Fruit fly (Drosophila melanogaster) whole organism, embryonic: ENCODE results near the gene Eip75B.

Source experiments
- Atf-2 ChIP-seq: fragments of 200-800 bp; sonication (Bioruptor generic); optimal IDR thresholded peaks from 2 replicates; lab custom pipeline; 2016; ENCODE audit warnings: missing biosample characterization, missing genetic modification characterization
- BEAF-32 ChIP-seq: fragments of 200-800 bp; sonication (Bioruptor generic); optimal IDR thresholded peaks from 3 replicates; lab custom pipeline; 2017; ENCODE audit warnings: missing biosample characterization, missing genetic modification characterization, mild to moderate bottlenecking, moderate library complexity, missing genetic modification reagents
- CG10267 ChIP-seq: fragments of 200-800 bp; sonication (Bioruptor generic); optimal IDR thresholded peaks from 2 replicates; lab custom pipeline; 2018; ENCODE audit warnings: missing biosample characterization, mild to moderate bottlenecking, missing genetic modification characterization, moderate library complexity
- CG10366 ChIP-seq: fragments of 200-800 bp; sonication (Bioruptor generic); IDR thresholded peaks from 2 replicates; pipeline ENCODE4 v1.3.6; 2022; ENCODE audit warnings: missing biosample characterization, missing genetic modification characterization
- CG10959 ChIP-seq: fragments of 200-800 bp; sonication (Bioruptor generic); IDR thresholded peaks from 2 replicates; pipeline ENCODE4 v1.3.6; 2022; ENCODE audit warnings: missing biosample characterization, missing genetic modification characterization
- CG11398 ChIP-seq: fragments of 200-800 bp; sonication (Bioruptor generic); optimal IDR thresholded peaks from 2 replicates; lab custom pipeline; 2016; ENCODE audit warnings: missing biosample characterization, missing genetic modification characterization
- CG11504 ChIP-seq: fragments of 200-800 bp; sonication (Bioruptor generic); optimal IDR thresholded peaks from 3 replicates; lab custom pipeline; 2019; ENCODE audit warnings: missing biosample characterization, mild to moderate bottlenecking, missing genetic modification characterization, moderate library complexity
- CG11560 ChIP-seq: fragments of 200-800 bp; sonication (Bioruptor generic); IDR thresholded peaks from 3 replicates; pipeline ENCODE4 v1.3.6; 2022; ENCODE audit warnings: missing biosample characterization, missing genetic modification characterization
- CG12299 ChIP-seq: fragments of 200-800 bp; sonication (Bioruptor generic); optimal IDR thresholded peaks from 2 replicates; lab custom pipeline; 2018; ENCODE audit warnings: missing biosample characterization, mild to moderate bottlenecking, missing genetic modification characterization
- CG14014 ChIP-seq: fragments of 200-800 bp; sonication (Bioruptor generic); IDR thresholded peaks from 2 replicates; pipeline ENCODE4 v1.3.6; 2022; ENCODE audit warnings: missing biosample characterization, missing genetic modification characterization
- CG31224 ChIP-seq: fragments of 200-800 bp; sonication (Bioruptor generic); IDR thresholded peaks from 2 replicates; pipeline ENCODE4 v1.3.6; 2022; ENCODE audit warnings: missing biosample characterization, missing genetic modification characterization
- CG34224 ChIP-seq: fragments of 200-800 bp; sonication (Bioruptor generic); IDR thresholded peaks from 3 replicates; pipeline ENCODE4 v1.3.6; 2022; ENCODE audit warnings: missing biosample characterization, missing genetic modification characterization; ENCODE audit not compliant: partially characterized antibody
- CG3847 ChIP-seq: fragments of 200-800 bp; sonication (Bioruptor generic); IDR thresholded peaks from 2 replicates; pipeline ENCODE4 v1.3.6; 2022; ENCODE audit warnings: missing biosample characterization, missing genetic modification characterization
- CG4730 ChIP-seq: fragments of 200-800 bp; sonication (Bioruptor generic); IDR thresholded peaks from 2 replicates; pipeline ENCODE4 v1.3.6; 2022; ENCODE audit warnings: missing biosample characterization, missing genetic modification characterization
- CG7357 ChIP-seq: fragments of 200-800 bp; sonication (Bioruptor generic); IDR thresholded peaks from 3 replicates; pipeline ENCODE4 v1.3.6; 2022; ENCODE audit warnings: missing biosample characterization, missing genetic modification characterization
- CG9437 ChIP-seq: fragments of 200-800 bp; sonication (Bioruptor generic); optimal IDR thresholded peaks from 2 replicates; lab custom pipeline; 2018; ENCODE audit warnings: missing biosample characterization, mild to moderate bottlenecking, missing genetic modification characterization
- D ChIP-seq, 2 experiments: fragments of 200-800 bp in 1 of 2; fragments of >200 bp in 1 of 2; sonication (Bioruptor generic) in 1 of 2; optimal IDR thresholded peaks; 2 replicates in 1 of 2; 3 replicates in 1 of 2; lab custom pipeline; 2017; ENCODE audit warnings: mild to moderate bottlenecking in 1 of 2, missing biosample characterization in 1 of 2, missing genetic modification characterization in 1 of 2, missing genetic modification reagents in 1 of 2
- E2f2 ChIP-seq: fragments of 200-800 bp; sonication (Bioruptor generic); IDR thresholded peaks from 2 replicates; pipeline ENCODE4 v1.3.6; 2022; ENCODE audit warnings: missing biosample characterization, missing genetic modification characterization
- ERR ChIP-seq: fragments of 200-800 bp; sonication (Bioruptor generic); optimal IDR thresholded peaks from 2 replicates; lab custom pipeline; 2016; ENCODE audit warnings: missing biosample characterization, missing genetic modification characterization
- Elba2 ChIP-seq: fragments of 200-800 bp; sonication (Bioruptor generic); optimal IDR thresholded peaks from 3 replicates; lab custom pipeline; 2016; ENCODE audit warnings: missing biosample characterization, missing genetic modification characterization
- HLH3B ChIP-seq: fragments of 200-800 bp; sonication (Bioruptor generic); IDR thresholded peaks from 2 replicates; pipeline ENCODE4 v1.3.6; 2022; ENCODE audit warnings: missing biosample characterization, missing genetic modification characterization
- Hmr ChIP-seq: fragments of 200-800 bp; sonication (Bioruptor generic); optimal IDR thresholded peaks from 3 replicates; lab custom pipeline; 2017; ENCODE audit warnings: mild to moderate bottlenecking, missing biosample characterization, missing genetic modification reagents, missing genetic modification characterization
- Hmx ChIP-seq: fragments of 200-800 bp; sonication (Bioruptor generic); optimal IDR thresholded peaks from 2 replicates; lab custom pipeline; 2016; ENCODE audit warnings: missing biosample characterization, missing genetic modification characterization
- Sry-δ ChIP-seq: fragments of 200-800 bp; sonication (Bioruptor generic); optimal IDR thresholded peaks from 2 replicates; lab custom pipeline; 2016; ENCODE audit warnings: missing biosample characterization, missing genetic modification characterization
- Taf1 ChIP-seq: fragments of 200-800 bp; sonication (Bioruptor generic); IDR thresholded peaks from 2 replicates; pipeline ENCODE4 v1.3.6; 2022; ENCODE audit warnings: missing biosample characterization, missing genetic modification characterization
- Xrp1 ChIP-seq: fragments of 200-800 bp; sonication (Bioruptor generic); IDR thresholded peaks from 2 replicates; pipeline ENCODE4 v1.3.6; 2022; ENCODE audit warnings: missing biosample characterization, missing genetic modification characterization
- YL-1 ChIP-seq: fragments of 200-800 bp; sonication (Bioruptor generic); optimal IDR thresholded peaks from 3 replicates; lab custom pipeline; 2017; ENCODE audit warnings: missing biosample characterization, mild to moderate bottlenecking, missing genetic modification characterization
- ac ChIP-seq: fragments of 200-800 bp; sonication (Bioruptor generic); optimal IDR thresholded peaks from 3 replicates; lab custom pipeline; 2017; ENCODE audit warnings: missing biosample characterization, mild to moderate bottlenecking, missing genetic modification characterization
- crc ChIP-seq: fragments of 200-800 bp; sonication (Bioruptor generic); optimal IDR thresholded peaks from 2 replicates; lab custom pipeline; 2016; ENCODE audit warnings: missing biosample characterization, missing genetic modification characterization
- danr ChIP-seq: fragments of 200-800 bp; sonication (Bioruptor generic); IDR thresholded peaks from 2 replicates; pipeline ENCODE4 v1.3.6; 2022; ENCODE audit warnings: missing biosample characterization, missing genetic modification characterization
- gfzf ChIP-seq: fragments of 200-800 bp; sonication (Bioruptor generic); optimal IDR thresholded peaks from 2 replicates; lab custom pipeline; 2016; ENCODE audit warnings: missing biosample characterization, mild to moderate bottlenecking, missing genetic modification characterization, moderate library complexity
- ham ChIP-seq: fragments of 200-800 bp; sonication (Bioruptor generic); IDR thresholded peaks from 2 replicates; pipeline ENCODE4 v1.3.6; 2022; ENCODE audit warnings: missing biosample characterization, missing genetic modification characterization
- hbn ChIP-seq: fragments of 200-800 bp; sonication (Bioruptor generic); IDR thresholded peaks from 2 replicates; pipeline ENCODE4 v1.3.6; 2022; ENCODE audit warnings: missing biosample characterization, missing genetic modification characterization; ENCODE audit not compliant: partially characterized antibody
- her ChIP-seq: fragments of 200-800 bp; sonication (Bioruptor generic); optimal IDR thresholded peaks from 2 replicates; lab custom pipeline; 2016; ENCODE audit warnings: missing biosample characterization, missing genetic modification characterization
- jumu ChIP-seq: fragments of 200-800 bp; sonication (Bioruptor generic); optimal IDR thresholded peaks from 3 replicates; lab custom pipeline; 2016; ENCODE audit warnings: missing biosample characterization, missing genetic modification characterization
- kay ChIP-seq: fragments of 200-800 bp; sonication (Bioruptor generic); optimal IDR thresholded peaks from 2 replicates; lab custom pipeline; 2016; ENCODE audit warnings: missing biosample characterization, missing genetic modification characterization
- kni ChIP-seq: fragments of 200-800 bp; sonication (Bioruptor generic); optimal IDR thresholded peaks from 3 replicates; lab custom pipeline; 2017; ENCODE audit warnings: mild to moderate bottlenecking, missing biosample characterization, missing genetic modification reagents, missing genetic modification characterization
- knrl ChIP-seq: fragments of 200-800 bp; sonication (Bioruptor generic); IDR thresholded peaks from 3 replicates; pipeline ENCODE4 v1.3.6; 2022; ENCODE audit warnings: missing biosample characterization, missing genetic modification characterization; ENCODE audit not compliant: partially characterized antibody
- odd ChIP-seq: fragments of 200-800 bp; sonication (Bioruptor generic); optimal IDR thresholded peaks from 2 replicates; lab custom pipeline; 2017; ENCODE audit warnings: missing biosample characterization, mild to moderate bottlenecking, missing genetic modification characterization
- pan ChIP-seq, 4 experiments: fragments of >200 bp in 3 of 4; fragments of 200-800 bp in 1 of 4; sonication (Bioruptor generic) in 1 of 4; optimal IDR thresholded peaks in 3 of 4; IDR thresholded peaks in 1 of 4; 2 replicates each; pipeline versions ENCODE4 v1.3.6 to Lab custom; 2017 to 2022; ENCODE audit warnings: missing biosample characterization in 2 of 4, missing genetic modification characterization in 2 of 4, mixed read lengths in 1 of 4
- pnt ChIP-seq: fragments of 200-800 bp; sonication (Bioruptor generic); optimal IDR thresholded peaks from 3 replicates; lab custom pipeline; 2016; ENCODE audit warnings: missing biosample characterization, missing genetic modification characterization
- repo ChIP-seq: fragments of 200-800 bp; sonication (Bioruptor generic); optimal IDR thresholded peaks from 2 replicates; lab custom pipeline; 2016; ENCODE audit warnings: missing biosample characterization, missing genetic modification characterization
- schlank ChIP-seq: fragments of 200-800 bp; sonication (Bioruptor generic); optimal IDR thresholded peaks from 2 replicates; lab custom pipeline; 2018; ENCODE audit warnings: missing biosample characterization, mild to moderate bottlenecking, missing genetic modification characterization
- slbo ChIP-seq: fragments of 200-800 bp; sonication (Bioruptor generic); IDR thresholded peaks from 2 replicates; pipeline ENCODE4 v1.3.6; 2022; ENCODE audit warnings: missing biosample characterization, missing genetic modification characterization
- sna ChIP-seq: fragments of 200-800 bp; sonication (Bioruptor generic); IDR thresholded peaks from 2 replicates; pipeline ENCODE4 v1.3.6; 2022; ENCODE audit warnings: missing biosample characterization, missing genetic modification characterization; ENCODE audit not compliant: partially characterized antibody
- trem ChIP-seq: fragments of 200-800 bp; optimal IDR thresholded peaks from 3 replicates; lab custom pipeline; 2019; ENCODE audit warnings: missing biosample characterization, mild to moderate bottlenecking, missing genetic modification characterization, moderate library complexity
- tup ChIP-seq: fragments of 200-800 bp; sonication (Bioruptor generic); optimal IDR thresholded peaks from 2 replicates; lab custom pipeline; 2016; ENCODE audit warnings: missing biosample characterization, mild to moderate bottlenecking, missing genetic modification characterization, moderate library complexity
- vvl ChIP-seq: fragments of 200-800 bp; sonication (Bioruptor generic); IDR thresholded peaks from 2 replicates; pipeline ENCODE4 v1.3.6; 2022; ENCODE audit warnings: missing biosample characterization, missing genetic modification characterization

Gene Eip75B

dm6 chr3L:17999406-18000101 is 64.9 kb downstream of the Eip75B start (continued):
- TF ChIP-seq sna (GFP tag; lab: Robert Waterston, UW), result no peak
- no peak for TF ChIP-seq pan (optimal IDR thresholded peaks at IDR 0.05; lab: Kevin White, UChicago)
- peak in 1 of 2 experiments; percentile 82 for TF ChIP-seq pan (GFP tag; optimal IDR thresholded peaks at IDR 0.05 in 1 of 2, IDR thresholded peaks at IDR 0.05 in 1 of 2)
- TF ChIP-seq her (GFP tag; lab: Kevin White, UChicago), result peak; percentile 90
- peak; percentile 90 for TF ChIP-seq CG12299
- TF ChIP-seq Hmr (GFP tag; lab: Kevin White, UChicago), result peak; percentile 91
- TF ChIP-seq CG3847 (GFP tag; lab: Robert Waterston, UW), result peak; percentile 79
- TF ChIP-seq CG10959 (GFP tag; lab: Robert Waterston, UW), result peak; percentile 83
- TF ChIP-seq ERR (GFP tag; lab: Kevin White, UChicago), result peak; percentile 86
- TF ChIP-seq CG11560 (tag; lab: Robert Waterston, UW), result peak; percentile 46; the same call in 2 of the 3 replicates
- TF ChIP-seq CG34224, result peak; percentile 20; the same call in 1 of the 3 replicates
- TF ChIP-seq CG11398 (GFP tag; lab: Kevin White, UChicago), result peak; percentile 95
- TF ChIP-seq kni (GFP tag; lab: Kevin White, UChicago), result peak; percentile 92
- no peak for TF ChIP-seq ham (GFP tag; lab: Robert Waterston, UW)
- peak; percentile 68 for TF ChIP-seq schlank (tag; lab: Kevin White, UChicago)
- peak; percentile 69 for TF ChIP-seq CG4730 (GFP tag; lab: Robert Waterston, UW)
- peak; percentile 95 for TF ChIP-seq odd (GFP tag; lab: Kevin White, UChicago)
- peak; percentile 95 for TF ChIP-seq CG9437 (GFP tag; lab: Kevin White, UChicago)
- TF ChIP-seq CG31224 (GFP tag; lab: Robert Waterston, UW), result peak; percentile 64
- peak; percentile 92 for TF ChIP-seq repo (GFP tag; lab: Kevin White, UChicago)
- peak; percentile 75 for TF ChIP-seq E2f2
- TF ChIP-seq gfzf, result no peak
- TF ChIP-seq D (optimal IDR thresholded peaks at IDR 0.05; lab: Kevin White, UChicago), result no peak
- TF ChIP-seq D (GFP tag; optimal IDR thresholded peaks at IDR 0.05; lab: Kevin White, UChicago), result peak; percentile 93
- TF ChIP-seq YL-1 (GFP tag; lab: Kevin White, UChicago), result peak; percentile 90
- peak; percentile 79 for TF ChIP-seq CG14014
- peak; percentile 92 for TF ChIP-seq Atf-2 (GFP tag; lab: Kevin White, UChicago)
- peak; percentile 82 for TF ChIP-seq Hmx (GFP tag; lab: Kevin White, UChicago)
- TF ChIP-seq Sry-δ, result peak; percentile 62
- peak; percentile 64 for TF ChIP-seq pnt (GFP tag; lab: Kevin White, UChicago)
- TF ChIP-seq danr, result peak; percentile 86
- peak; percentile 85 for TF ChIP-seq jumu
- TF ChIP-seq vvl (GFP tag; lab: Robert Waterston, UW), result peak; percentile 91
- TF ChIP-seq Taf1, result peak; percentile 70
- peak; percentile 94 for TF ChIP-seq CG11504 (tag; lab: Kevin White, UChicago)
- peak; percentile 90 for TF ChIP-seq trem
- peak; percentile 94 for TF ChIP-seq crc (GFP tag; lab: Kevin White, UChicago)
- 0 out of 3 replicates have a peak, but pooled peaks have one; percentile 23 for TF ChIP-seq knrl (GFP tag; lab: Robert Waterston, UW)
- peak; percentile 91 for TF ChIP-seq ac (GFP tag; lab: Kevin White, UChicago)
- peak; percentile 94 for TF ChIP-seq CG10267 (tag; lab: Kevin White, UChicago)
- peak; percentile 78 for TF ChIP-seq CG7357
- peak; percentile 2 for TF ChIP-seq Elba2 (GFP tag; lab: Kevin White, UChicago)
- peak; percentile 11 for TF ChIP-seq BEAF-32
- peak; percentile 86 for TF ChIP-seq kay (GFP tag; lab: Kevin White, UChicago)
- peak; percentile 75 for TF ChIP-seq tup (GFP tag; lab: Kevin White, UChicago)
- TF ChIP-seq hbn (GFP tag; lab: Robert Waterston, UW), result no peak
- peak; percentile 87 for TF ChIP-seq HLH3B (GFP tag; lab: Robert Waterston, UW)
- peak; percentile 61 for TF ChIP-seq slbo
- TF ChIP-seq CG10366 (GFP tag; lab: Robert Waterston, UW), result peak; percentile 73
- TF ChIP-seq Xrp1 (GFP tag; lab: Robert Waterston, UW), result peak; percentile 92
